Fruit fly (Drosophila melanogaster): Measurements from ENCODE around the gene CG31140.

The CG31140 gene

dm6 chr3R:23986479-23986930, 23.5 kb downstream of the CG31140 start, which contains the start of the genes CG13603 and CG5902 (continued):
- TF ChIP-seq gsb-n (tag; optimal IDR thresholded peaks at IDR 0.05), result no peak
- no peak for TF ChIP-seq CG2889 (GFP tag; IDR thresholded peaks at IDR 0.05)
- 0 out of 2 replicates have a peak, but pooled peaks have one; percentile 48 for TF ChIP-seq sob (GFP tag; IDR thresholded peaks at IDR 0.05)
- no peak for TF ChIP-seq ro (GFP tag; IDR thresholded peaks at IDR 0.05)
- TF ChIP-seq seq (GFP tag; IDR thresholded peaks at IDR 0.05), result no peak
- peak; percentile 78 for TF ChIP-seq ERR (GFP tag; optimal IDR thresholded peaks at IDR 0.05)
- TF ChIP-seq zen (tag; optimal IDR thresholded peaks at IDR 0.05), result peak; percentile 44
- no peak; the same call in 1 of the 2 replicates for TF ChIP-seq esg (GFP tag; conservative IDR thresholded peaks at IDR 0.05)
- peak; percentile 67 for TF ChIP-seq CG3847 (GFP tag; IDR thresholded peaks at IDR 0.05)
- peak; percentile 45 for TF ChIP-seq maf-S (GFP tag; optimal IDR thresholded peaks at IDR 0.05)
- no peak for TF ChIP-seq corto (GFP tag; optimal IDR thresholded peaks at IDR 0.05)
- TF ChIP-seq CG1602 (GFP tag; optimal IDR thresholded peaks at IDR 0.05), result no peak
- peak; percentile 26 for TF ChIP-seq CG5245 (GFP tag; optimal IDR thresholded peaks at IDR 0.05)
- peak; percentile 0 for TF ChIP-seq CG8089 (GFP tag; optimal IDR thresholded peaks at IDR 0.05)
- peak; percentile 60 for TF ChIP-seq CG4282 (GFP tag; optimal IDR thresholded peaks at IDR 0.05)
- TF ChIP-seq CG4707 (GFP tag; optimal IDR thresholded peaks at IDR 0.05), result no peak
- TF ChIP-seq CG3726 (GFP tag; IDR thresholded peaks at IDR 0.05), result no peak
- TF ChIP-seq CoRest (tag; optimal IDR thresholded peaks at IDR 0.05), result no peak
- peak; percentile 4 for TF ChIP-seq Hr3 (GFP tag; optimal IDR thresholded peaks at IDR 0.05)
- TF ChIP-seq Bdp1 (GFP tag; optimal IDR thresholded peaks at IDR 0.05), result no peak
- TF ChIP-seq Camta (GFP tag; optimal IDR thresholded peaks at IDR 0.05), result peak; percentile 64
- TF ChIP-seq sima (GFP tag; optimal IDR thresholded peaks at IDR 0.05), result no peak
- no peak for TF ChIP-seq gem (tag; optimal IDR thresholded peaks at IDR 0.05)
- TF ChIP-seq CG14710 (tag; optimal IDR thresholded peaks at IDR 0.05), result peak; percentile 67
- peak; percentile 84 for TF ChIP-seq BEAF-32 (GFP tag; optimal IDR thresholded peaks at IDR 0.05)
- TF ChIP-seq croc (GFP tag; conservative IDR thresholded peaks at IDR 0.05), result no peak
- TF ChIP-seq CG3995 (GFP tag; optimal IDR thresholded peaks at IDR 0.05), result no peak
- peak; percentile 69 for TF ChIP-seq lilli (GFP tag; optimal IDR thresholded peaks at IDR 0.05)
- TF ChIP-seq Hsf (GFP tag; optimal IDR thresholded peaks at IDR 0.05), result peak; percentile 59
- TF ChIP-seq CG12155 (GFP tag; optimal IDR thresholded peaks at IDR 0.05), result peak; percentile 58
- no peak for TF ChIP-seq aop (GFP tag; IDR thresholded peaks at IDR 0.05)
- TF ChIP-seq Med (GFP tag), result peak; percentile 91
- TF ChIP-seq NK7.1 (GFP tag; optimal IDR thresholded peaks at IDR 0.05), result no peak
- no peak for TF ChIP-seq da (GFP tag; optimal IDR thresholded peaks at IDR 0.05)
- no peak for TF ChIP-seq Lpt (GFP tag; optimal IDR thresholded peaks at IDR 0.05)
- TF ChIP-seq kni (GFP tag; optimal IDR thresholded peaks at IDR 0.05), result no peak
- TF ChIP-seq CG17829 (tag; optimal IDR thresholded peaks at IDR 0.05), result peak; percentile 38
- no peak for TF ChIP-seq CG11093 (GFP tag; IDR thresholded peaks at IDR 0.05)
- TF ChIP-seq luna (GFP tag; optimal IDR thresholded peaks at IDR 0.05), result no peak
- no peak; the same call in 2 of the 3 replicates for TF ChIP-seq zfh1 (GFP tag; IDR thresholded peaks at IDR 0.05)
- TF ChIP-seq CG10321 (GFP tag; IDR thresholded peaks at IDR 0.05), result no peak
- no peak for TF ChIP-seq CG7357 (GFP tag; IDR thresholded peaks at IDR 0.05)
- no peak for TF ChIP-seq D19B (GFP tag; optimal IDR thresholded peaks at IDR 0.05)
- no peak for TF ChIP-seq CG14050 (GFP tag; IDR thresholded peaks at IDR 0.05)
- no peak for TF ChIP-seq zf30C (GFP tag; optimal IDR thresholded peaks at IDR 0.05)
- no peak for TF ChIP-seq Eip74EF (GFP tag; optimal IDR thresholded peaks at IDR 0.05)
- TF ChIP-seq amos (GFP tag; IDR thresholded peaks at IDR 0.05; ENCODE audit: partially characterized antibody), result peak; percentile 85
- peak; percentile 31 for TF ChIP-seq fu2 (GFP tag; optimal IDR thresholded peaks at IDR 0.05)
- no peak for TF ChIP-seq p53 (GFP tag; optimal IDR thresholded peaks at IDR 0.05)
- no peak for TF ChIP-seq CG1233 (GFP tag; optimal IDR thresholded peaks at IDR 0.05)
- no peak for TF ChIP-seq CG7271 (tag; optimal IDR thresholded peaks at IDR 0.05)
- no peak for TF ChIP-seq wek (GFP tag; optimal IDR thresholded peaks at IDR 0.05)

All from whole organism, embryonic.